Fruit fly (Drosophila melanogaster) whole organism, embryonic: ENCODE measurements around the gene CG4820.
A peak's percentile ranks its signal among the peaks of the same experiment; 100 is the strongest.

ENCODE experiments used
- Abd-B ChIP-seq: fragments of 200-800 bp; sonication (Bioruptor generic); optimal IDR thresholded peaks from 2 replicates; lab custom pipeline; 2018; ENCODE audit warnings: missing biosample characterization, mild to moderate bottlenecking, missing genetic modification characterization, moderate library complexity
- B-H2 ChIP-seq: fragments of 200-800 bp; sonication (Bioruptor generic); optimal IDR thresholded peaks from 2 replicates; lab custom pipeline; 2018; ENCODE audit warnings: missing biosample characterization, mild to moderate bottlenecking, missing genetic modification characterization
- Bgb ChIP-seq: fragments of 200-800 bp; sonication (Bioruptor generic); IDR thresholded peaks from 2 replicates; pipeline ENCODE4 v1.3.6; 2022; ENCODE audit warnings: missing biosample characterization, missing genetic modification characterization; ENCODE audit not compliant: partially characterized antibody
- CG10267 ChIP-seq: fragments of 200-800 bp; sonication (Bioruptor generic); optimal IDR thresholded peaks from 2 replicates; lab custom pipeline; 2018; ENCODE audit warnings: missing biosample characterization, mild to moderate bottlenecking, missing genetic modification characterization, moderate library complexity
- CG11696 ChIP-seq: fragments of 200-800 bp; sonication (Bioruptor generic); IDR thresholded peaks from 2 replicates; pipeline ENCODE4 v1.3.6; 2022; ENCODE audit warnings: missing biosample characterization, missing genetic modification characterization
- CG12769 ChIP-seq: fragments of 200-800 bp; sonication (Bioruptor generic); optimal IDR thresholded peaks from 2 replicates; lab custom pipeline; 2019; ENCODE audit warnings: missing biosample characterization, mild to moderate bottlenecking, missing genetic modification characterization, moderate library complexity
- CG13775 ChIP-seq: fragments of 200-800 bp; sonication (Bioruptor generic); optimal IDR thresholded peaks from 3 replicates; lab custom pipeline; 2017; ENCODE audit warnings: missing biosample characterization, mild to moderate bottlenecking, missing genetic modification characterization
- CG14965 ChIP-seq: fragments of 200-800 bp; sonication (Bioruptor generic); optimal IDR thresholded peaks from 2 replicates; lab custom pipeline; 2016; ENCODE audit warnings: missing biosample characterization, missing genetic modification characterization, borderline replicate concordance
- CG15011 ChIP-seq: fragments of 200-800 bp; sonication (Bioruptor generic); optimal IDR thresholded peaks from 3 replicates; lab custom pipeline; 2018; ENCODE audit warnings: missing biosample characterization, mild to moderate bottlenecking, missing genetic modification characterization
- CG1603 ChIP-seq: fragments of 200-800 bp; sonication (Bioruptor generic); optimal IDR thresholded peaks from 2 replicates; lab custom pipeline; 2019; ENCODE audit warnings: missing biosample characterization, mild to moderate bottlenecking, missing genetic modification characterization, moderate library complexity
- CG1647 ChIP-seq: fragments of 200-800 bp; sonication (Bioruptor generic); optimal IDR thresholded peaks from 3 replicates; lab custom pipeline; 2016; ENCODE audit warnings: missing biosample characterization, missing genetic modification characterization
- CG16813 ChIP-seq: fragments of 200-800 bp; sonication (Bioruptor generic); IDR thresholded peaks from 3 replicates; pipeline ENCODE4 v1.3.6; 2022; ENCODE audit warnings: missing biosample characterization, missing genetic modification characterization; ENCODE audit not compliant: partially characterized antibody
- CG2889 ChIP-seq: fragments of 200-800 bp; sonication (Bioruptor generic); IDR thresholded peaks from 3 replicates; pipeline ENCODE4 v1.3.6; 2022; ENCODE audit warnings: missing biosample characterization, missing genetic modification characterization
- CG32772 ChIP-seq: fragments of 200-800 bp; sonication (Bioruptor generic); IDR thresholded peaks from 2 replicates; pipeline ENCODE4 v1.3.6; 2022; ENCODE audit warnings: missing biosample characterization, missing genetic modification characterization
- CG3726 ChIP-seq: fragments of 200-800 bp; sonication (Bioruptor generic); IDR thresholded peaks from 3 replicates; pipeline ENCODE4, ENCODE4 v1.3.6; 2022; ENCODE audit warnings: missing biosample characterization, missing genetic modification characterization
- CG7372 ChIP-seq: fragments of 200-800 bp; sonication (Bioruptor generic); IDR thresholded peaks from 2 replicates; pipeline ENCODE4 v1.3.6; 2022; ENCODE audit warnings: missing biosample characterization, missing genetic modification characterization
- CG7987 ChIP-seq: fragments of 200-800 bp; sonication (Bioruptor generic); optimal IDR thresholded peaks from 2 replicates; lab custom pipeline; 2018; ENCODE audit warnings: missing biosample characterization, mild to moderate bottlenecking, missing genetic modification characterization, moderate library complexity
- CG9797 ChIP-seq: fragments of 200-800 bp; sonication (Bioruptor generic); optimal IDR thresholded peaks from 3 replicates; lab custom pipeline; 2018; ENCODE audit warnings: missing biosample characterization, mild to moderate bottlenecking, missing genetic modification characterization
- CTCF ChIP-seq: fragments of 200-800 bp; sonication (Bioruptor generic); optimal IDR thresholded peaks from 2 replicates; lab custom pipeline; 2017; ENCODE audit warnings: missing biosample characterization, mild to moderate bottlenecking, missing genetic modification characterization, moderate library complexity
- Dll ChIP-seq: fragments of 200-800 bp; sonication (Bioruptor generic); IDR thresholded peaks from 4 replicates; pipeline ENCODE4 v1.3.6; 2022; ENCODE audit warnings: missing biosample characterization, missing genetic modification characterization; ENCODE audit not compliant: partially characterized antibody
- ERR ChIP-seq: fragments of 200-800 bp; sonication (Bioruptor generic); optimal IDR thresholded peaks from 2 replicates; lab custom pipeline; 2016; ENCODE audit warnings: missing biosample characterization, missing genetic modification characterization
- Ets65A ChIP-seq: fragments of 200-800 bp; sonication (Bioruptor generic); peaks from one replicate; lab custom pipeline; 2016; ENCODE audit warnings: missing biosample characterization, missing genetic modification characterization
- Gsc ChIP-seq: fragments of 200-800 bp; sonication (Bioruptor generic); IDR thresholded peaks from 2 replicates; pipeline ENCODE4 v1.3.6; 2022; ENCODE audit warnings: missing biosample characterization, missing genetic modification characterization
- HLH4C ChIP-seq: fragments of 200-800 bp; sonication (Bioruptor generic); IDR thresholded peaks from 3 replicates; pipeline ENCODE4 v1.3.6; 2022; ENCODE audit warnings: missing biosample characterization, missing genetic modification characterization; ENCODE audit not compliant: partially characterized antibody
- Hmx ChIP-seq: fragments of 200-800 bp; sonication (Bioruptor generic); optimal IDR thresholded peaks from 2 replicates; lab custom pipeline; 2016; ENCODE audit warnings: missing biosample characterization, missing genetic modification characterization
- Hr3 ChIP-seq: fragments of 200-800 bp; sonication (Bioruptor generic); optimal IDR thresholded peaks from 3 replicates; lab custom pipeline; 2016; ENCODE audit warnings: missing biosample characterization, missing genetic modification characterization
- Hr39 ChIP-seq: fragments of >200 bp; optimal IDR thresholded peaks from 2 replicates; lab custom pipeline; 2017
- MESR4 ChIP-seq: fragments of 200-800 bp; sonication (Bioruptor generic); optimal IDR thresholded peaks from 2 replicates; lab custom pipeline; 2018; ENCODE audit warnings: missing biosample characterization, mild to moderate bottlenecking, missing genetic modification characterization, moderate library complexity
- Meics ChIP-seq: fragments of 200-800 bp; sonication (Bioruptor generic); optimal IDR thresholded peaks from 2 replicates; lab custom pipeline; 2017; ENCODE audit warnings: missing biosample characterization, mild to moderate bottlenecking, missing genetic modification characterization
- NK7.1 ChIP-seq: fragments of 200-800 bp; sonication (Bioruptor generic); optimal IDR thresholded peaks from 3 replicates; lab custom pipeline; 2016; ENCODE audit warnings: missing biosample characterization, missing genetic modification characterization
- Nf-YB ChIP-seq: fragments of 200-800 bp; sonication (Bioruptor generic); optimal IDR thresholded peaks from 3 replicates; lab custom pipeline; 2019; ENCODE audit warnings: missing biosample characterization, mild to moderate bottlenecking, missing genetic modification characterization, moderate library complexity
- NfI ChIP-seq: fragments of 200-800 bp; sonication (Bioruptor generic); optimal IDR thresholded peaks from 3 replicates; lab custom pipeline; 2018; ENCODE audit warnings: missing biosample characterization, mild to moderate bottlenecking, missing genetic modification characterization, moderate library complexity
- Rfx ChIP-seq: fragments of 200-800 bp; sonication (Bioruptor generic); IDR thresholded peaks from 2 replicates; pipeline ENCODE4 v1.3.6; 2022; ENCODE audit warnings: missing biosample characterization, missing genetic modification characterization
- YL-1 ChIP-seq: fragments of 200-800 bp; sonication (Bioruptor generic); optimal IDR thresholded peaks from 3 replicates; lab custom pipeline; 2017; ENCODE audit warnings: missing biosample characterization, mild to moderate bottlenecking, missing genetic modification characterization
- ac ChIP-seq: fragments of 200-800 bp; sonication (Bioruptor generic); optimal IDR thresholded peaks from 3 replicates; lab custom pipeline; 2017; ENCODE audit warnings: missing biosample characterization, mild to moderate bottlenecking, missing genetic modification characterization
- chif ChIP-seq, 2 experiments: fragments of 200-800 bp; sonication (Bioruptor generic); optimal IDR thresholded peaks; 3 replicates each; lab custom pipeline; 2016; ENCODE audit warnings: missing biosample characterization in 2 of 2, missing genetic modification characterization in 2 of 2
- dpn ChIP-seq, 2 experiments: fragments of 200-800 bp; sonication (Bioruptor generic); optimal IDR thresholded peaks; 3 replicates each; lab custom pipeline; 2016; ENCODE audit warnings: missing biosample characterization in 2 of 2, missing genetic modification characterization in 2 of 2
- eyg ChIP-seq: fragments of 200-800 bp; sonication (Bioruptor generic); optimal IDR thresholded peaks from 3 replicates; lab custom pipeline; 2016; ENCODE audit warnings: missing biosample characterization, missing genetic modification characterization
- ftz-f1 ChIP-seq: fragments of 200-800 bp; sonication (Bioruptor generic); optimal IDR thresholded peaks from 2 replicates; lab custom pipeline; 2016; ENCODE audit warnings: missing biosample characterization, missing genetic modification characterization
- ind ChIP-seq: fragments of 200-800 bp; sonication (Bioruptor generic); optimal IDR thresholded peaks from 3 replicates; lab custom pipeline; 2016; ENCODE audit warnings: missing biosample characterization, missing genetic modification characterization
- jumu ChIP-seq: fragments of 200-800 bp; sonication (Bioruptor generic); optimal IDR thresholded peaks from 3 replicates; lab custom pipeline; 2016; ENCODE audit warnings: missing biosample characterization, missing genetic modification characterization
- kah ChIP-seq: fragments of 200-800 bp; sonication (Bioruptor generic); optimal IDR thresholded peaks from 2 replicates; lab custom pipeline; 2018; ENCODE audit warnings: missing biosample characterization, mild to moderate bottlenecking, missing genetic modification characterization
- nerfin-2 ChIP-seq: fragments of 200-800 bp; sonication (Bioruptor generic); IDR thresholded peaks from 2 replicates; pipeline ENCODE4 v1.3.6; 2022; ENCODE audit warnings: missing biosample characterization, missing genetic modification characterization; ENCODE audit not compliant: partially characterized antibody
- nmo ChIP-seq: fragments of 200-800 bp; sonication (Bioruptor generic); optimal IDR thresholded peaks from 2 replicates; lab custom pipeline; 2018; ENCODE audit warnings: missing biosample characterization, mild to moderate bottlenecking, missing genetic modification characterization, moderate library complexity
- p53 ChIP-seq: fragments of 200-800 bp; sonication (Bioruptor generic); optimal IDR thresholded peaks from 2 replicates; lab custom pipeline; 2016; ENCODE audit warnings: missing biosample characterization, missing genetic modification characterization
- sens-2 ChIP-seq: fragments of 200-800 bp; sonication (Bioruptor generic); IDR thresholded peaks from 2 replicates; pipeline ENCODE4 v1.3.6; 2022; ENCODE audit warnings: missing biosample characterization, missing genetic modification characterization
- seq ChIP-seq: fragments of 200-800 bp; sonication (Bioruptor generic); IDR thresholded peaks from 2 replicates; pipeline ENCODE4 v1.3.6; 2022; ENCODE audit warnings: missing biosample characterization, missing genetic modification characterization
- sima ChIP-seq: fragments of 200-800 bp; sonication (Bioruptor generic); optimal IDR thresholded peaks from 2 replicates; lab custom pipeline; 2016; ENCODE audit warnings: missing biosample characterization, missing genetic modification characterization
- so ChIP-seq: fragments of 200-800 bp; sonication (Bioruptor generic); IDR thresholded peaks from 3 replicates; pipeline ENCODE4 v1.3.6; 2022; ENCODE audit warnings: missing biosample characterization, missing genetic modification characterization
- vfl ChIP-seq: fragments of 200-800 bp; sonication (Bioruptor generic); optimal IDR thresholded peaks from 2 replicates; lab custom pipeline; 2016; ENCODE audit warnings: missing biosample characterization, missing genetic modification characterization

The CG4820 gene

dm6 chr3R:11219883-11220282 lies 3.5 kb downstream of the CG4820 start, which contains the start of gene CG6689 (continued):
- TF ChIP-seq YL-1 (GFP tag; lab: Kevin White, UChicago) = peak; percentile 59
- peak; percentile 12 for TF ChIP-seq CTCF (GFP tag; lab: Kevin White, UChicago)
- no peak for TF ChIP-seq Nf-YB
- peak; percentile 51 for TF ChIP-seq CG1603 (tag; lab: Kevin White, UChicago)
- TF ChIP-seq jumu (GFP tag; lab: Kevin White, UChicago) = peak; percentile 23
- TF ChIP-seq MESR4 (GFP tag; lab: Kevin White, UChicago) = peak; percentile 87
- TF ChIP-seq so (GFP tag; lab: Robert Waterston, UW) = no peak
- TF ChIP-seq nerfin-2 (GFP tag; lab: Robert Waterston, UW) = no peak
- peak; percentile 32; the same call in 1 of the 2 replicates for TF ChIP-seq Bgb (GFP tag; lab: Robert Waterston, UW)
- TF ChIP-seq ind (GFP tag; lab: Kevin White, UChicago) = no peak
- TF ChIP-seq Meics (GFP tag; lab: Kevin White, UChicago) = no peak
- TF ChIP-seq HLH4C = 0 out of 3 replicates have a peak, but pooled peaks have one; percentile 15
- TF ChIP-seq Hmx = peak; percentile 1
- peak; percentile 26 for TF ChIP-seq CG13775
- peak; percentile 77 for TF ChIP-seq ftz-f1 (GFP tag; lab: Kevin White, UChicago)
- TF ChIP-seq CG16813 (GFP tag; lab: Robert Waterston, UW) = no peak
- TF ChIP-seq CG12769 (tag; lab: Kevin White, UChicago) = peak; percentile 1
- TF ChIP-seq CG9797 (GFP tag; lab: Kevin White, UChicago) = peak; percentile 88
- 0 out of 2 replicates have a peak, but pooled peaks have one; percentile 24 for TF ChIP-seq Rfx (GFP tag; lab: Robert Waterston, UW)
- TF ChIP-seq seq = no peak
- TF ChIP-seq CG7987 (GFP tag; lab: Kevin White, UChicago) = peak; percentile 31
- TF ChIP-seq vfl (GFP tag; lab: Kevin White, UChicago) = no peak

DNA sequence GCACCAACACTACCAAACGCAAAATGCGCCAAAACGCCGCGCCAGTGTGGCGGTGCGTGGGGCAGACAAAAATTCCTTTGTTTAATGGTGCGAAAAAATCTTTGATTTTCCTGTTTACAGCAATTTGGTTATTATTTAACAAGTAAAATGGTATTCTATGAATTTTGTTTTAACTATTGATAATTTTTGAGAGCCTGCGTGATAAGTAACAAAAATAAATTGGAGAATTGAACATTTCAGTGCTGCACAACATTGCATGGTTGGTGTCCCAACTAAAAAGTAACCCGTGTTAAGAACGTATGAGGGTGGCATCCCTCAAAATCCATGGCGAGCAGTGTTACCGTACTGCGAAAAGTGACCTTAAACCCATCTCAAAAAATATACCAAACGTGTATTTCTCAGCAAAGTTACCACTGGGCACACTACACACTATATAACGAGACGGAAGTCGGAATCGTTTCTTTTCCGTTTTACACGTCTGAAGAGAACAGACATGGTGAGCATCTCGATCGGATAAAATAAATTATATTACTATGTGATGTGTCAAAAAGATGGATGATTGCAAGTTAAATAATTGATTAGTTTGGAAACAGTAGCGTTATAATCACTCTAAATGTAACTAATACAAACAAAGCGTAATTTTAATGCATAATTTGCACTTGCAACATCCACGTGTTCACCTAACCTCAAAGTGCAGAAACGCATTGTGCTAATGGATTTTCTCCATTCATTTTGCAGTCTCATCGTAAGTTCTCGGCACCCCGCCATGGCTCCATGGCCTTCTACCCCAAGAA lies 5.3 kb downstream of the CG4820 start, which contains the start of the genes CG6693 and RpL3:
Gene CG6693 (minus strand): TSS at position 203 of the 794 bp plus-strand sequence.
Gene RpL3 (plus strand): TSS at position 458 of the 794 bp plus-strand sequence.
- TF ChIP-seq CG14965 = peak; percentile 28
- TF ChIP-seq ERR (GFP tag; lab: Kevin White, UChicago) = peak; percentile 47
- TF ChIP-seq nmo (GFP tag; lab: Kevin White, UChicago) = peak; percentile 70
- TF ChIP-seq CG32772 (GFP tag; lab: Robert Waterston, UW) = no peak
- TF ChIP-seq p53 (GFP tag; lab: Kevin White, UChicago) = peak; percentile 45
- TF ChIP-seq sens-2 (GFP tag; lab: Robert Waterston, UW) = peak; percentile 71
- TF ChIP-seq CG10267 (tag; lab: Kevin White, UChicago) = peak; percentile 96
- TF ChIP-seq kah (GFP tag; lab: Kevin White, UChicago) = peak; percentile 86
- peak; percentile 66 for TF ChIP-seq ac
- TF ChIP-seq CG15011 (GFP tag; lab: Kevin White, UChicago) = peak; percentile 77
- TF ChIP-seq NfI (GFP tag; lab: Kevin White, UChicago) = peak; percentile 84
- TF ChIP-seq sima = no peak
- TF ChIP-seq chif (GFP tag; optimal IDR thresholded peaks at IDR 0.05; lab: Kevin White, UChicago) = peak; percentile 26
- peak; percentile 42 for TF ChIP-seq Hr3
- TF ChIP-seq dpn (GFP tag; optimal IDR thresholded peaks at IDR 0.05; lab: Kevin White, UChicago) = peak; percentile 32 to 63
- TF ChIP-seq CG1647 (GFP tag; lab: Kevin White, UChicago) = peak; percentile 52
- no peak for TF ChIP-seq Dll
- TF ChIP-seq CG2889 (GFP tag; lab: Robert Waterston, UW) = no peak
- TF ChIP-seq B-H2 (GFP tag; lab: Kevin White, UChicago) = peak; percentile 89
- peak; percentile 72 for TF ChIP-seq CG11696
- TF ChIP-seq Ets65A = peak; percentile 99
- no peak for TF ChIP-seq CG7372 (GFP tag; lab: Robert Waterston, UW)
- TF ChIP-seq eyg = peak; percentile 25
- no peak for TF ChIP-seq Hr39 (lab: Kevin White, UChicago)
- TF ChIP-seq Abd-B (GFP tag; lab: Kevin White, UChicago) = no peak
- TF ChIP-seq Gsc = no peak
- TF ChIP-seq CG3726 (GFP tag; lab: Robert Waterston, UW) = no peak
- peak; percentile 67 for TF ChIP-seq NK7.1
